Fruit fly (Drosophila melanogaster) whole organism, embryonic: ENCODE results near the gene CG10185.

ENCODE experiments used
- Bteb2 ChIP-seq: fragments of 200-800 bp; sonication (Bioruptor generic); optimal IDR thresholded peaks from 2 replicates; lab custom pipeline; 2016; ENCODE audit warnings: missing biosample characterization, missing genetic modification characterization
- CG1024 ChIP-seq: fragments of 200-800 bp; sonication (Bioruptor generic); IDR thresholded peaks from 2 replicates; pipeline ENCODE4 v1.3.6; 2022; ENCODE audit warnings: missing biosample characterization, missing genetic modification characterization
- CG10959 ChIP-seq: fragments of 200-800 bp; sonication (Bioruptor generic); IDR thresholded peaks from 2 replicates; pipeline ENCODE4 v1.3.6; 2022; ENCODE audit warnings: missing biosample characterization, missing genetic modification characterization
- CG12236 ChIP-seq: fragments of 200-800 bp; sonication (Bioruptor generic); optimal IDR thresholded peaks from 2 replicates; lab custom pipeline; 2016; ENCODE audit warnings: missing biosample characterization, missing genetic modification characterization
- CG12942 ChIP-seq: fragments of 200-800 bp; sonication (Bioruptor generic); optimal IDR thresholded peaks from 3 replicates; lab custom pipeline; 2016; ENCODE audit warnings: missing biosample characterization, missing genetic modification characterization
- CG13123 ChIP-seq: fragments of 200-800 bp; sonication (Bioruptor generic); optimal IDR thresholded peaks from 2 replicates; lab custom pipeline; 2016; ENCODE audit warnings: missing biosample characterization, missing genetic modification characterization
- CG13894 ChIP-seq: fragments of 200-800 bp; sonication (Bioruptor generic); optimal IDR thresholded peaks from 3 replicates; lab custom pipeline; 2018; ENCODE audit warnings: missing biosample characterization, mild to moderate bottlenecking, missing genetic modification characterization, moderate library complexity
- CG17361 ChIP-seq: fragments of 200-800 bp; sonication (Bioruptor generic); IDR thresholded peaks from 3 replicates; pipeline ENCODE4 v1.3.6; 2022; ENCODE audit warnings: missing biosample characterization, missing genetic modification characterization
- CG18619 ChIP-seq: fragments of 200-800 bp; sonication (Bioruptor generic); optimal IDR thresholded peaks from 3 replicates; lab custom pipeline; 2017; ENCODE audit warnings: missing biosample characterization, mild to moderate bottlenecking, missing genetic modification characterization
- CG32772 ChIP-seq: fragments of 200-800 bp; sonication (Bioruptor generic); IDR thresholded peaks from 2 replicates; pipeline ENCODE4 v1.3.6; 2022; ENCODE audit warnings: missing biosample characterization, missing genetic modification characterization
- CG3847 ChIP-seq: fragments of 200-800 bp; sonication (Bioruptor generic); IDR thresholded peaks from 2 replicates; pipeline ENCODE4 v1.3.6; 2022; ENCODE audit warnings: missing biosample characterization, missing genetic modification characterization
- CG4730 ChIP-seq: fragments of 200-800 bp; sonication (Bioruptor generic); IDR thresholded peaks from 2 replicates; pipeline ENCODE4 v1.3.6; 2022; ENCODE audit warnings: missing biosample characterization, missing genetic modification characterization
- CG5953 ChIP-seq: fragments of 200-800 bp; sonication (Bioruptor generic); IDR thresholded peaks from 2 replicates; pipeline ENCODE4 v1.3.6; 2022; ENCODE audit warnings: missing biosample characterization, missing genetic modification characterization
- CG6813 ChIP-seq: fragments of 200-800 bp; sonication (Bioruptor generic); optimal IDR thresholded peaks from 2 replicates; lab custom pipeline; 2017; ENCODE audit warnings: missing biosample characterization, missing genetic modification characterization, mild to moderate bottlenecking, moderate library complexity, missing genetic modification reagents
- CG8359 ChIP-seq: fragments of 200-800 bp; sonication (Bioruptor generic); optimal IDR thresholded peaks from 2 replicates; lab custom pipeline; 2017; ENCODE audit warnings: missing biosample characterization, mild to moderate bottlenecking, missing genetic modification characterization, borderline replicate concordance
- CG9727 ChIP-seq: fragments of 200-800 bp; sonication (Bioruptor generic); optimal IDR thresholded peaks from 3 replicates; lab custom pipeline; 2017; ENCODE audit warnings: missing biosample characterization, mild to moderate bottlenecking, missing genetic modification characterization
- D19B ChIP-seq: fragments of 200-800 bp; sonication (Bioruptor generic); optimal IDR thresholded peaks from 2 replicates; lab custom pipeline; 2017; ENCODE audit warnings: missing biosample characterization, mild to moderate bottlenecking, missing genetic modification characterization
- HLH4C ChIP-seq: fragments of 200-800 bp; sonication (Bioruptor generic); IDR thresholded peaks from 3 replicates; pipeline ENCODE4 v1.3.6; 2022; ENCODE audit warnings: missing biosample characterization, missing genetic modification characterization; ENCODE audit not compliant: partially characterized antibody
- Hand ChIP-seq: fragments of 200-800 bp; sonication (Bioruptor generic); optimal IDR thresholded peaks from 2 replicates; lab custom pipeline; 2017; ENCODE audit warnings: mild to moderate bottlenecking, missing biosample characterization, missing genetic modification reagents, missing genetic modification characterization
- Hmx ChIP-seq: fragments of 200-800 bp; sonication (Bioruptor generic); optimal IDR thresholded peaks from 2 replicates; lab custom pipeline; 2016; ENCODE audit warnings: missing biosample characterization, missing genetic modification characterization
- Hsf ChIP-seq: fragments of 200-800 bp; sonication (Bioruptor generic); optimal IDR thresholded peaks from 3 replicates; lab custom pipeline; 2016; ENCODE audit warnings: missing biosample characterization, missing genetic modification characterization
- Meics ChIP-seq: fragments of 200-800 bp; sonication (Bioruptor generic); optimal IDR thresholded peaks from 2 replicates; lab custom pipeline; 2017; ENCODE audit warnings: missing biosample characterization, mild to moderate bottlenecking, missing genetic modification characterization
- Side ChIP-seq: fragments of 200-800 bp; sonication (Bioruptor generic); optimal IDR thresholded peaks from 2 replicates; lab custom pipeline; 2016; ENCODE audit warnings: missing biosample characterization, missing genetic modification characterization
- Sin3A ChIP-seq: fragments of >200 bp; optimal IDR thresholded peaks from 2 replicates; lab custom pipeline; 2018
- Six4 ChIP-seq: fragments of 200-800 bp; sonication (Bioruptor generic); optimal IDR thresholded peaks from 2 replicates; lab custom pipeline; 2016; ENCODE audit warnings: missing biosample characterization, missing genetic modification characterization
- ap ChIP-seq: fragments of 200-800 bp; sonication (Bioruptor generic); IDR thresholded peaks from 2 replicates; pipeline ENCODE4 v1.3.6; 2022; ENCODE audit warnings: missing biosample characterization, missing genetic modification characterization
- bab2 ChIP-seq: fragments of 200-800 bp; sonication (Bioruptor generic); optimal IDR thresholded peaks from 2 replicates; lab custom pipeline; 2016; ENCODE audit warnings: missing biosample characterization, missing genetic modification characterization
- cas ChIP-seq: fragments of 200-800 bp; sonication (Bioruptor generic); IDR thresholded peaks from 2 replicates; pipeline ENCODE4 v1.3.6; 2022; ENCODE audit warnings: missing biosample characterization, missing genetic modification characterization
- cg ChIP-seq: fragments of 200-800 bp; sonication (Bioruptor generic); optimal IDR thresholded peaks from 3 replicates; lab custom pipeline; 2019; ENCODE audit warnings: missing biosample characterization, mild to moderate bottlenecking, missing genetic modification characterization, moderate library complexity
- chinmo ChIP-seq: fragments of 200-800 bp; sonication (Bioruptor generic); IDR thresholded peaks from 4 replicates; pipeline ENCODE4 v1.3.6; 2022; ENCODE audit warnings: missing biosample characterization, missing genetic modification characterization; ENCODE audit not compliant: partially characterized antibody
- dmrt11E ChIP-seq: fragments of 200-800 bp; sonication (Bioruptor generic); optimal IDR thresholded peaks from 3 replicates; lab custom pipeline; 2018; ENCODE audit warnings: missing biosample characterization, mild to moderate bottlenecking, missing genetic modification characterization, moderate library complexity
- eve ChIP-seq, 2 experiments: fragments of >200 bp; optimal IDR thresholded peaks; 2 replicates each; lab custom pipeline; 2017; ENCODE audit warnings: missing biosample characterization in 2 of 2, missing genetic modification characterization in 2 of 2
- fd102C ChIP-seq: fragments of 200-800 bp; sonication (Bioruptor generic); optimal IDR thresholded peaks from 2 replicates; lab custom pipeline; 2018; ENCODE audit warnings: missing biosample characterization, mild to moderate bottlenecking, missing genetic modification characterization, moderate library complexity
- fd96Cb ChIP-seq: fragments of 200-800 bp; sonication (Bioruptor generic); optimal IDR thresholded peaks from 2 replicates; lab custom pipeline; 2018; ENCODE audit warnings: missing biosample characterization, mild to moderate bottlenecking, missing genetic modification characterization, moderate library complexity
- fu2 ChIP-seq: fragments of 200-800 bp; sonication (Bioruptor generic); optimal IDR thresholded peaks from 2 replicates; lab custom pipeline; 2016; ENCODE audit warnings: missing biosample characterization, missing genetic modification characterization
- gsb ChIP-seq: fragments of 200-800 bp; sonication (Bioruptor generic); IDR thresholded peaks from 2 replicates; pipeline ENCODE4 v1.3.6; 2022; ENCODE audit warnings: missing biosample characterization, missing genetic modification characterization
- gsb-n ChIP-seq: fragments of 200-800 bp; sonication (Bioruptor generic); optimal IDR thresholded peaks from 3 replicates; lab custom pipeline; 2018; ENCODE audit warnings: missing biosample characterization, mild to moderate bottlenecking, missing genetic modification characterization
- hbn ChIP-seq: fragments of 200-800 bp; sonication (Bioruptor generic); IDR thresholded peaks from 2 replicates; pipeline ENCODE4 v1.3.6; 2022; ENCODE audit warnings: missing biosample characterization, missing genetic modification characterization; ENCODE audit not compliant: partially characterized antibody
- lilli ChIP-seq: fragments of 200-800 bp; sonication (Bioruptor generic); optimal IDR thresholded peaks from 3 replicates; lab custom pipeline; 2016; ENCODE audit warnings: missing biosample characterization, missing genetic modification characterization
- mam ChIP-seq: fragments of 200-800 bp; sonication (Bioruptor generic); optimal IDR thresholded peaks from 3 replicates; lab custom pipeline; 2016; ENCODE audit warnings: missing biosample characterization, missing genetic modification characterization
- onecut ChIP-seq: fragments of 200-800 bp; sonication (Bioruptor generic); IDR thresholded peaks from 2 replicates; pipeline ENCODE4 v1.3.6; 2022; ENCODE audit warnings: missing biosample characterization, missing genetic modification characterization
- pita ChIP-seq: fragments of 200-800 bp; sonication (Bioruptor generic); optimal IDR thresholded peaks from 2 replicates; lab custom pipeline; 2017; ENCODE audit warnings: missing biosample characterization, mild to moderate bottlenecking, missing genetic modification characterization
- pum ChIP-seq: fragments of 200-800 bp; sonication (Bioruptor generic); optimal IDR thresholded peaks from 2 replicates; lab custom pipeline; 2016; ENCODE audit warnings: missing biosample characterization, missing genetic modification characterization
- ro ChIP-seq: fragments of 200-800 bp; sonication (Bioruptor generic); IDR thresholded peaks from 2 replicates; pipeline ENCODE4 v1.3.6; 2022; ENCODE audit warnings: missing biosample characterization, missing genetic modification characterization
- sd ChIP-seq: fragments of 200-800 bp; sonication (Bioruptor generic); optimal IDR thresholded peaks from 3 replicates; lab custom pipeline; 2018; ENCODE audit warnings: missing biosample characterization, mild to moderate bottlenecking, missing genetic modification characterization, moderate library complexity
- sisA ChIP-seq: fragments of 200-800 bp; sonication (Bioruptor generic); IDR thresholded peaks from 2 replicates; pipeline ENCODE4 v1.3.6; 2022; ENCODE audit warnings: missing biosample characterization, missing genetic modification characterization
- trh ChIP-seq: fragments of 200-800 bp; sonication (Bioruptor generic); optimal IDR thresholded peaks from 2 replicates; lab custom pipeline; 2016; ENCODE audit warnings: missing biosample characterization, missing genetic modification characterization
- usp ChIP-seq: fragments of >200 bp; optimal IDR thresholded peaks from 2 replicates; lab custom pipeline; 2017; ENCODE audit warnings: missing biosample characterization, missing genetic modification characterization
- vnd ChIP-seq: fragments of 200-800 bp; sonication (Bioruptor generic); IDR thresholded peaks from 3 replicates; pipeline ENCODE4 v1.3.6; 2022; ENCODE audit warnings: missing biosample characterization, missing genetic modification characterization; ENCODE audit not compliant: partially characterized antibody
- yki ChIP-seq: fragments of >200 bp; optimal IDR thresholded peaks from 3 replicates; lab custom pipeline; 2018
- zen2 ChIP-seq: fragments of 200-800 bp; sonication (Bioruptor generic); IDR thresholded peaks from 3 replicates; pipeline ENCODE4 v1.3.6; 2022; ENCODE audit warnings: missing biosample characterization, missing genetic modification characterization; ENCODE audit not compliant: partially characterized antibody

CG10185 gene

DNA sequence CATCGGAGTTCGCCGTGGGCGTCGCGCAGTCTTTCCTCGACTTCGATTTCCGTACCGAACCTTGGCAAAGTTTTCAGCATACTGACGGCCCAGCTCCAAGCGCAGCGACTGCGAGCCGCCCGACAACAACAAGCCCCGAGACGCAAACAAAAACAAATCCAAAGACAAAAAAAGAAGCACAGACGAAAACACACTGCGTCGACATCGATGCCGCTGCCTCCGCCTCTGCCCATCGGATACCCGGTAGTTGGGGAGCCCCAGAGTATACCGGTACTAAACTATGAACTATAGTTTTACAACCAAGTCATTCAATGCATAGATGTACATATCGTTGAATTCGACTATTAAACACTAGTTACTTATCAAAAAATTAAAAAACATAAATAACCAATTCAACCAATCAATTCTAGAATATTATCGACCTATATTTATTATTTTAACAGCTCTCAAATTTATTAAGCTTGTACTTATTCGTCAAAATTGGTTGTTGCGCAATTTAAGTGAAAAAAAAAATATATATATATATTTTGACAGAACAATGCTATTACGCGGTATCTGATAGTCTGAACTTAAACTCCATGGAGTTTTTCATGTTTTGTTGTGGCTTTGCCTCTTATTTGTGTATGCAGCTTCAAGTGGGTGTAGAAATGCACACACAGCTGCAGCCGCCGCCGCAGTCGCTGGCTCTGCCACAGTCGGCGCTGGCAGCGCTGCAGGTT, 26.8 kb upstream of the CG10185 start (continued):
- TF ChIP-seq CG5953 (GFP tag; lab: Robert Waterston, UW) = no peak
- no peak for TF ChIP-seq CG1024 (GFP tag; lab: Robert Waterston, UW)
- TF ChIP-seq Hand (GFP tag; lab: Kevin White, UChicago) = no peak
- TF ChIP-seq pum = peak; percentile 39
- no peak for TF ChIP-seq Side (GFP tag; lab: Kevin White, UChicago)
- TF ChIP-seq CG13894 (tag; lab: Kevin White, UChicago) = no peak
- peak; percentile 86 for TF ChIP-seq fd96Cb
- TF ChIP-seq lilli = peak; percentile 46
- TF ChIP-seq onecut = no peak
- TF ChIP-seq zen2 = no peak
- peak; percentile 54 for TF ChIP-seq sisA (GFP tag; lab: Robert Waterston, UW)
- peak; percentile 94; the same call in 3 of the 4 replicates for TF ChIP-seq chinmo (GFP tag; lab: Robert Waterston, UW)
- TF ChIP-seq CG6813 (GFP tag; lab: Kevin White, UChicago) = peak; percentile 58
- peak; percentile 59 for TF ChIP-seq CG13123 (GFP tag; lab: Kevin White, UChicago)
- peak; percentile 35 for TF ChIP-seq trh (GFP tag; lab: Kevin White, UChicago)
- TF ChIP-seq cas = no peak
- TF ChIP-seq Bteb2 (GFP tag; lab: Kevin White, UChicago) = no peak
- peak; percentile 76 for TF ChIP-seq Six4
- peak; percentile 69 for TF ChIP-seq Hsf (GFP tag; lab: Kevin White, UChicago)
- TF ChIP-seq yki (lab: Kevin White, UChicago) = no peak
- peak; percentile 87 for TF ChIP-seq CG9727
- TF ChIP-seq CG10959 (GFP tag; lab: Robert Waterston, UW) = no peak
- no peak for TF ChIP-seq eve (GFP tag; optimal IDR thresholded peaks at IDR 0.05; lab: Kevin White, UChicago)
- TF ChIP-seq CG17361 = peak; percentile 96
- 0 out of 2 replicates have a peak, but pooled peaks have one; percentile 25 for TF ChIP-seq CG4730 (GFP tag; lab: Robert Waterston, UW)
- TF ChIP-seq dmrt11E = peak; percentile 86
- peak; percentile 25 for TF ChIP-seq mam (GFP tag; lab: Kevin White, UChicago)
- no peak for TF ChIP-seq Sin3A
- peak; percentile 64 for TF ChIP-seq CG8359 (GFP tag; lab: Kevin White, UChicago)
- peak; percentile 93 for TF ChIP-seq D19B (GFP tag; lab: Kevin White, UChicago)
- TF ChIP-seq cg (GFP tag; lab: Kevin White, UChicago) = peak; percentile 20
- TF ChIP-seq CG3847 (GFP tag; lab: Robert Waterston, UW) = no peak
- no peak for TF ChIP-seq vnd (GFP tag; lab: Robert Waterston, UW)
- TF ChIP-seq sd (tag; lab: Kevin White, UChicago) = no peak
- TF ChIP-seq bab2 (GFP tag; lab: Kevin White, UChicago) = peak; percentile 35
- no peak for TF ChIP-seq fd102C (GFP tag; lab: Kevin White, UChicago)
- TF ChIP-seq hbn (GFP tag; lab: Robert Waterston, UW) = no peak
- TF ChIP-seq pita (GFP tag; lab: Kevin White, UChicago) = no peak
- TF ChIP-seq ap = no peak
- TF ChIP-seq Hmx (GFP tag; lab: Kevin White, UChicago) = no peak
- no peak for TF ChIP-seq fu2
- 0 out of 2 replicates have a peak, but pooled peaks have one; percentile 57 for TF ChIP-seq CG32772 (GFP tag; lab: Robert Waterston, UW)
- TF ChIP-seq gsb = no peak
- TF ChIP-seq Meics (GFP tag; lab: Kevin White, UChicago) = peak; percentile 51
- peak; percentile 48 for TF ChIP-seq CG12942 (GFP tag; lab: Kevin White, UChicago)
- TF ChIP-seq usp = no peak
- peak; percentile 75 for TF ChIP-seq gsb-n (tag; lab: Kevin White, UChicago)
- no peak; the same call in 1 of the 3 replicates for TF ChIP-seq HLH4C (GFP tag; lab: Robert Waterston, UW)
- no peak for TF ChIP-seq CG12236 (GFP tag; lab: Kevin White, UChicago)
- peak; percentile 11; the same call in 1 of the 2 replicates for TF ChIP-seq ro
- peak; percentile 76 for TF ChIP-seq CG18619
